Worm (Caenorhabditis elegans): ENCODE measurements around the gene ipla-3.

DNA sequence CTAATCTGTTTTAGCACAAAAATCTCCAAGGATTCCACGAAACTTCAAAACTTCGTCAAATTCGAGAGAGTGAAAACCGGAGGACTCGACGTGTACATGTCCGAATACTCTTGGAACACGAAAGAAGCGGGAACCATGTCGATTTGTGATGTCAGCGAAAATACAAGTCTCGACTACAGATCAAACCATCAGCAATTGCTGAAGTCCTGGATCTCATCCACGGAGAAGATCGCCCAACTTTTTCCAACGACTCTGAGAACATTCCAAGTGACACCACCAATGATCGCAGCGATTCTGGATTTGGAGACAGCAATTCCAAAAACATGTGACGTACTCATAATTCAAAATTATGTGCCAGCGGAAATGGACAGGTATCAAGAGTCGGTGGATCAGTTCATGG lies 6.6 kb downstream of the ipla-3 start:
- TF ChIP-seq snpc-4 (GFP tag; optimal IDR thresholded peaks at IDR 0.05) (no peak), snpc-4 (tag; optimal IDR thresholded peaks at IDR 0.05) (no peak), hrde-1 (tag; optimal IDR thresholded peaks at IDR 0.05; ENCODE audit: borderline replicate concordance) (no peak), him-1 (tag; optimal IDR thresholded peaks at IDR 0.05) (no peak), mxl-1 (tag; optimal IDR thresholded peaks at IDR 0.05) (no peak)
